Worm (Caenorhabditis elegans): Measurements from ENCODE around the gene F08G2.4.

The F08G2.4 gene

DNA sequence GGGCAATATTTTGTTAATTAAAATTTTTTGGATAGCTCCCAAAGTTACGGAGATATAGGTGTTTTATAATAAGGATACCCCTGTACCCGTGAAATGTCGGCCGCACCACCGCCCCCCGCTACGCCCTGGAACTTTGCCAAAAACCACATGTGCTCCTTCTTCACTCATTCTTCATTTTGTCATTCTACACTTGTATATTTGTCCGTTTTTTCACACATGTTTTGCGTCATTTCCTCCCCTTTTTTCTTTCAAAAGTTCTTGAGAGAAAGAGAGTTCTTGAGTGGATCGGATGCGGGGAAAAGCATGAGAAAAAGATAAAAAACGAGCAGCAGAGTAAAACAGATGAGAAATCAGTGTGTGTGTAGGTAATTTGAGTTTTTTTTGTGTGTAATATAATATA lies 41.6 kb upstream of the F08G2.4 start:
- TF ChIP-seq lsy-2 (tag; optimal IDR thresholded peaks at IDR 0.05): no peak
- TF ChIP-seq blmp-1 (tag; optimal IDR thresholded peaks at IDR 0.05): no peak
- no peak for TF ChIP-seq nhr-237 (tag; optimal IDR thresholded peaks at IDR 0.05)
- no peak for TF ChIP-seq mab-5 (tag; optimal IDR thresholded peaks at IDR 0.05)
- TF ChIP-seq ceh-39 (tag; optimal IDR thresholded peaks at IDR 0.05): no peak
- TF ChIP-seq cnd-1 (tag; optimal IDR thresholded peaks at IDR 0.05): no peak
- no peak for TF ChIP-seq elt-3 (tag; optimal IDR thresholded peaks at IDR 0.05)
- TF ChIP-seq ces-1 (GFP tag; optimal IDR thresholded peaks at IDR 0.05): no peak

DNA sequence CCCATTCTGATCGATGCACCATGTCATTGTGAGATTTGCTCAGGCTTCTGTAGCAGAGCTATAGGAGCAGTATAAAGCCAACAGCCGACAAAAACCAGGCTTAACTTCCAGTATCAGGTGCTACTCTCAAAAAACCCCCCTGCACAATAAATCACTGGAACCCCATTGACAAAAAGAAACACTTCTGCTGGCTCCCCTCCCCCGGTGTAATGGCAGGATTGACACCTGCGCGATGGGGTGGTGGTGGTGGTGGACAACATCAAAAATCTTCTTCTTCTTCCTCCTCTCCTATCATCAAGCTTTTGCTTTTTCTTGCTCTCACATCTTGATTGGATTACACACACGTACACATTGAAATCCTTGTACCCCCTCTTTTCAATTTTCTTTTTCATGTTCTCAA lies 40.7 kb upstream of the F08G2.4 start:
- TF ChIP-seq hlh-1 (tag; optimal IDR thresholded peaks at IDR 0.05) (peak; percentile 56), nhr-76 (tag; optimal IDR thresholded peaks at IDR 0.05) (no peak)

DNA sequence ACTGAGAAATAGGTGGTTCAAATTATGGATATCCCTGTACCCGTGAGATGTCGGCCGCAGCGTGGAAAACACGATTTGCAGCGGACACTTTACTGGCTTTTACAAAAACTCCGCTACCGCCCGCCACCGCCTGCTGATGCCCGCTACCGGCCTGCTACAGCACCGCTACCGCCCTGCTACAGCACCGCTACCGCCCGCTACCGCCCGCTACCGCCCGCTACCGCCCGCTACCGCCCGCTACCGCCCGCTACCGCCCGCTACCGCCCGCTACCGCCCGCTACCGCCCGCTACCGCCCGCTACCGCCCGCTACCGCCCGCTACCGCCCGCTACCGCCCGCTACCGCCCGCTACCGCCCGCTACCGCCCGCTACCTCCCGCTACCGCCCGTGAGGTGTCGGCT lies 39.7 kb upstream of the F08G2.4 start:
- TF ChIP-seq mls-2 (tag; optimal IDR thresholded peaks at IDR 0.05) (peak; percentile 31), sptf-1 (tag; optimal IDR thresholded peaks at IDR 0.05) (peak; percentile 25)

DNA sequence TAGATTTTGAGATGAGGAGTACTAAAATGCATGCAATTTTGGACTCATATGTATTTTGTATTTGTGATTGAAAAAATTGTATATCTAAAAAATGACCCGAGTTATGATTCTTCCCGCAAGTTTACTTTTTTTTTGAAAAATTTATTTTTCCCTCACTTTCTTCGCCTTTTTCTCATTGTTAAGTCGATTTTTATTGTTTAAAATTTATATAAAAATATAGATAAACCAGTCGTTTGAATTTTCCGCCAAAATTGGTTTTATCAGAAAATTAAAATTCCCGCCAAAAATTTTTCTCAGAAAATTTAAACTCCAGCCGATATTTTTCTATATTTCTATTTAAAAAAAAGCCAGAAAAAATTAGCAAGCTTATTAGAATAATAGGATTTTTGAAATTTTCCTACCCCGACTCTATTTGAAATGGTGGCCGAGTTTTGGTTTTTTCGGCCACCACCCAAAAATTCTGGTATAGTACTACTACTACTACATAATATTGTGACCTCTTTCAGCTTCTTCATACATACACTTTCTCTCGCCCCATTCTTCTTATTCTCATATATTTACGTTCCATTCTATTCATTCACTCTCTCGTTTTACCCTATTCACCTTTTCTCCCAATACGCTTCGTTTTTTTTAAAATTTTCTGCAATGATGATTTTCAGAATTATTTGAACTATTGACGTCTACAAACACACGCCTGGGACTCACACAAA lies 38.7 kb upstream of the F08G2.4 start, which contains the start of gene ZK131.11:
TSS of gene ZK131.11 (plus strand) at position 660 of the 710 bp plus-strand sequence.
- TF ChIP-seq tbx-8 (GFP tag; optimal IDR thresholded peaks at IDR 0.05) (no peak), mls-2 (tag; optimal IDR thresholded peaks at IDR 0.05) (no peak), ztf-11 (tag; optimal IDR thresholded peaks at IDR 0.05) (no peak), nhr-2 (tag; optimal IDR thresholded peaks at IDR 0.05) (no peak), unc-62 (GFP tag; optimal IDR thresholded peaks at IDR 0.05) (no peak), lsy-2 (tag; optimal IDR thresholded peaks at IDR 0.05) (no peak), ces-1 (GFP tag; optimal IDR thresholded peaks at IDR 0.05) (no peak), pha-4 (tag; optimal IDR thresholded peaks at IDR 0.05) (no peak), unc-39 (tag; optimal IDR thresholded peaks at IDR 0.05) (no peak), nhr-76 (tag; optimal IDR thresholded peaks at IDR 0.05) (no peak), ham-2 (GFP tag; optimal IDR thresholded peaks at IDR 0.05) (no peak)

DNA sequence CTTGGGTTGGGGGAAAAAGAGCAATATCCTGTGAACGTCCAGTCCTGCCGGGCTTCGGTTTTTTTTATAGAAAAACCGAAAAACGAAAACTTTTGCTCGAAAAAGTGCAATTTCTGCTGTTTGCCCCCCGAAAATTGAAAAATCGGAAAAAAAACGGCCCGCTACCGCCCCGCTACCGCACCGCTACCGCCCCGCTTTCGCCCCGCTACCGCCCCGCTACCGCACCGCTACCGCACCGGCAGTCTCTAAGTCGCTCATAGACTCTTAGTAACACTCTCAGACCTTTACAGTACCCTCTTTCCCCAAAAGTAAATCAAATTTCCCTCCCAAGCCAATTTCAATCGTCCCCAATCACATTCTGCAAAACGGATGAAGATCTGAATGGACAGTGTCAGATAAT lies 35.2 kb upstream of the F08G2.4 start:
- TF ChIP-seq drap-1 (GFP tag; optimal IDR thresholded peaks at IDR 0.05): no peak
- TF ChIP-seq elt-3 (tag; optimal IDR thresholded peaks at IDR 0.05): no peak
- TF ChIP-seq unc-39 (tag; optimal IDR thresholded peaks at IDR 0.05): no peak
- TF ChIP-seq nhr-12 (tag; optimal IDR thresholded peaks at IDR 0.05): no peak
- TF ChIP-seq nhr-76 (tag; optimal IDR thresholded peaks at IDR 0.05): no peak
- no peak for TF ChIP-seq ceh-39 (tag; optimal IDR thresholded peaks at IDR 0.05)
- TF ChIP-seq M03D4.4 (tag; optimal IDR thresholded peaks at IDR 0.05): no peak
- no peak for TF ChIP-seq ham-2 (GFP tag; optimal IDR thresholded peaks at IDR 0.05)
- no peak for TF ChIP-seq pha-4 (tag; optimal IDR thresholded peaks at IDR 0.05)
- no peak for TF ChIP-seq nhr-2 (tag; optimal IDR thresholded peaks at IDR 0.05)

DNA sequence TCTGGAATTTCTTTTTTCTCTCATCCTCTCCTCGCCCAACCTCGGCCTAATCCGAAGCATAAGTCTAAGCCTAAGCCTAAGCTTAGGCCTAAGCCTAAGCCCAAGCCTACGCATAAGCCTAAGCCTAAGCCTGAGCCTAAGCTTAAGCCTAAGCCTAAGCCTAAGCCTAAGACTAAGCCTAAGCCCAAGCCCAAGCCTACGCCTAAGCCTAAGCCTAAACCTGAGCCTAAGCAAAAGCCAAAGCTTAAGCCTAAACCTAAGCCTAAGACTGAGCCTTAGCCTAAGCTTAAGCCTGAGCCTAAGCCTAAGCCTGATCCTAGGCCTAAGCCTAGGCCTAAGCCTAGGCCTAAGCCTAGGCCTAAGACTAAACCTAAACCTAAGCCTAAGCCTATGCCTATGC lies 34.1 kb upstream of the F08G2.4 start:
- TF ChIP-seq cnd-1 (tag; optimal IDR thresholded peaks at IDR 0.05) (no peak), ham-2 (GFP tag; optimal IDR thresholded peaks at IDR 0.05) (peak; percentile 8), sptf-1 (tag; optimal IDR thresholded peaks at IDR 0.05) (peak; percentile 39)

DNA sequence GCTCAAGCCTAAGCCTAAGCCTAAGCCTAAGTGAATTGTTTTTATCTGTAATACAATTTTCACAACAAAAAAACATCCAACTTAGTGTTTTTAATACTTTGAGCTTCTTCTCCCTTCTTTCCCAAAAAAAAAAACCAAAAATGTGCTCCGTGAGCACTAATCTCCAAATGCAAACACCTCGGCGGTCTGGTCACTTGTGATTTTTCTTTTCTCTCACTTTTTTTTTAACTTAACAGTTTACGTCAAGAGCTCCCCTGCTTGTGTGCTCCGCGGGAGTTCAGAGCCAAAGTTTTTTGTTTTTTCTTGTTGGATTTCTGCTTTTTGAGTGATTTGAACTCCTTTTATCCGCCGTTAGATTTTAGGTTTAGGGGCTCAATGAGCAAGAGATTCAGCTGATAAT lies 24.1 kb upstream of the F08G2.4 start:
- TF ChIP-seq nhr-12 (tag; optimal IDR thresholded peaks at IDR 0.05): no peak
- no peak for TF ChIP-seq nhr-2 (tag; optimal IDR thresholded peaks at IDR 0.05)
- TF ChIP-seq ces-1 (GFP tag; optimal IDR thresholded peaks at IDR 0.05): no peak
- no peak for TF ChIP-seq hlh-1 (tag; optimal IDR thresholded peaks at IDR 0.05)
- TF ChIP-seq elt-1 (tag; optimal IDR thresholded peaks at IDR 0.05; ENCODE audit: borderline replicate concordance, insufficient read depth): no peak
- no peak for TF ChIP-seq M03D4.4 (tag; optimal IDR thresholded peaks at IDR 0.05)
- TF ChIP-seq bed-3 (GFP tag; optimal IDR thresholded peaks at IDR 0.05): no peak
- no peak for TF ChIP-seq mab-5 (tag; optimal IDR thresholded peaks at IDR 0.05)
- no peak for TF ChIP-seq unc-62 (GFP tag; optimal IDR thresholded peaks at IDR 0.05)
- TF ChIP-seq snpc-4 (tag; optimal IDR thresholded peaks at IDR 0.05): no peak
- TF ChIP-seq zip-8 (tag; optimal IDR thresholded peaks at IDR 0.05): no peak
- no peak for TF ChIP-seq sem-2 (GFP tag; optimal IDR thresholded peaks at IDR 0.05)
- TF ChIP-seq mls-2 (tag; optimal IDR thresholded peaks at IDR 0.05): no peak
- no peak for TF ChIP-seq lsy-2 (tag; optimal IDR thresholded peaks at IDR 0.05)
- no peak for TF ChIP-seq sptf-1 (tag; optimal IDR thresholded peaks at IDR 0.05)
- no peak for TF ChIP-seq nhr-237 (tag; optimal IDR thresholded peaks at IDR 0.05)
- no peak for TF ChIP-seq mep-1 (tag; optimal IDR thresholded peaks at IDR 0.05)

Measured in whole organism, mixed stage, embryonic.